Worm (Caenorhabditis elegans) whole organism, L1 larva: Measurements from ENCODE around the gene ints-6.

Source experiments
- C04F5.9 ChIP-seq: sonication (generic microtip); optimal IDR thresholded peaks from 2 replicates; lab custom pipeline; 2016; ENCODE audit warnings: missing genetic modification characterization, missing compliant biosample characterization
- C16A3.4 ChIP-seq: fragments of 150-350 bp; optimal IDR thresholded peaks from 2 replicates; lab custom pipeline; 2014; ENCODE audit warnings: missing biosample characterization, missing genetic modification characterization
- F16B12.6 ChIP-seq: fragments of 150-350 bp; optimal IDR thresholded peaks from 2 replicates; lab custom pipeline; 2014; ENCODE audit warnings: missing biosample characterization, missing genetic modification characterization
- Y116A8C.19 ChIP-seq: sonication (generic microtip); optimal IDR thresholded peaks from 2 replicates; lab custom pipeline; 2016; ENCODE audit warnings: missing compliant biosample characterization, missing genetic modification characterization, borderline replicate concordance
- blmp-1 ChIP-seq: fragments of 150-350 bp; optimal IDR thresholded peaks from 2 replicates; lab custom pipeline; 2014; ENCODE audit warnings: missing biosample characterization, missing genetic modification characterization
- ceh-63 ChIP-seq: fragments of 200-800 bp; sonication (Bioruptor generic); optimal IDR thresholded peaks from 2 replicates; lab custom pipeline; 2018; ENCODE audit warnings: mild to moderate bottlenecking, missing genetic modification characterization, missing compliant biosample characterization
- dsc-1 ChIP-seq: sonication (generic microtip); optimal IDR thresholded peaks from 2 replicates; lab custom pipeline; 2016; ENCODE audit warnings: mild to moderate bottlenecking, missing genetic modification characterization, missing compliant biosample characterization
- efl-1 ChIP-seq, 4 experiments: fragments of 150-350 bp; optimal IDR thresholded peaks in 3 of 4; peaks in 1 of 4; 1 replicate in 1 of 4; 2 replicates in 3 of 4; lab custom pipeline; 2014; ENCODE audit warnings: missing biosample characterization in 2 of 4, missing genetic modification characterization in 2 of 4, missing genetic modification reagents in 2 of 4
- efl-3 ChIP-seq: fragments of 200-800 bp; sonication (Bioruptor generic); optimal IDR thresholded peaks from 2 replicates; lab custom pipeline; 2018; ENCODE audit warnings: mild to moderate bottlenecking, missing genetic modification characterization, missing compliant biosample characterization
- egl-27 ChIP-seq, 2 experiments: fragments of 150-350 bp in 1 of 2; sonication (generic microtip); optimal IDR thresholded peaks; 3 replicates each; lab custom pipeline; 2017 to 2018; ENCODE audit warnings: missing biosample characterization in 2 of 2, missing genetic modification characterization in 2 of 2, missing genetic modification reagents in 2 of 2
- elt-2 ChIP-seq: sonication (generic microtip); optimal IDR thresholded peaks from 2 replicates; lab custom pipeline; 2016; ENCODE audit warnings: missing genetic modification characterization, mild to moderate bottlenecking, inconsistent platforms, missing compliant biosample characterization, missing genetic modification reagents
- fkh-4 ChIP-seq: sonication (generic microtip); optimal IDR thresholded peaks from 2 replicates; lab custom pipeline; 2016; ENCODE audit warnings: missing compliant biosample characterization, missing genetic modification characterization, borderline replicate concordance
- hlh-17 ChIP-seq: fragments of 200-800 bp; sonication (Bioruptor generic); optimal IDR thresholded peaks from 2 replicates; lab custom pipeline; 2018; ENCODE audit warnings: missing genetic modification characterization, mild to moderate bottlenecking, missing compliant biosample characterization, moderate library complexity, borderline replicate concordance
- isw-1 ChIP-seq: fragments of 200-800 bp; sonication (Bioruptor generic); IDR thresholded peaks from 2 replicates; pipeline ENCODE4 v1.3.6; 2022; ENCODE audit warnings: missing genetic modification characterization, missing compliant biosample characterization
- lin-13 ChIP-seq: fragments of 150-350 bp; optimal IDR thresholded peaks from 2 replicates; lab custom pipeline; 2014; ENCODE audit warnings: missing biosample characterization, missing genetic modification reagents, missing genetic modification characterization
- lin-15B ChIP-seq: fragments of 150-350 bp; sonication (generic microtip); optimal IDR thresholded peaks from 3 replicates; lab custom pipeline; 2014; ENCODE audit warnings: missing biosample characterization, missing genetic modification characterization
- lin-35 ChIP-seq, 2 experiments: fragments of 150-350 bp; optimal IDR thresholded peaks; 2 replicates each; lab custom pipeline; 2014; ENCODE audit warnings: missing biosample characterization in 2 of 2, missing genetic modification characterization in 2 of 2, missing genetic modification reagents in 2 of 2
- lsy-2 ChIP-seq, 2 experiments: fragments of 150-350 bp; optimal IDR thresholded peaks; 2 replicates each; lab custom pipeline; 2014; ENCODE audit warnings: missing biosample characterization in 2 of 2, missing genetic modification characterization in 2 of 2
- mef-2 ChIP-seq: fragments of 150-350 bp; optimal IDR thresholded peaks from 2 replicates; lab custom pipeline; 2014; ENCODE audit warnings: missing biosample characterization, missing genetic modification characterization
- mep-1 ChIP-seq: fragments of 150-350 bp; optimal IDR thresholded peaks from 2 replicates; lab custom pipeline; 2014; ENCODE audit warnings: missing biosample characterization, missing genetic modification characterization
- nhr-12 ChIP-seq: sonication (generic microtip); optimal IDR thresholded peaks from 2 replicates; lab custom pipeline; 2017; ENCODE audit warnings: missing biosample characterization, missing genetic modification characterization
- nhr-71 ChIP-seq: sonication (generic microtip); optimal IDR thresholded peaks from 2 replicates; lab custom pipeline; 2016; ENCODE audit warnings: mild to moderate bottlenecking, missing genetic modification characterization, moderate library complexity, missing compliant biosample characterization
- nhr-85 ChIP-seq: sonication (generic microtip); peaks from one replicate; lab custom pipeline; 2016; ENCODE audit warnings: missing genetic modification characterization, inconsistent platforms, missing compliant biosample characterization
- pqm-1 ChIP-seq: sonication (generic microtip); optimal IDR thresholded peaks from 3 replicates; lab custom pipeline; 2017; ENCODE audit warnings: missing biosample characterization, missing genetic modification characterization
- sox-4 ChIP-seq: sonication (generic microtip); optimal IDR thresholded peaks from 2 replicates; lab custom pipeline; 2016; ENCODE audit warnings: missing genetic modification characterization, missing compliant biosample characterization
- sptf-1 ChIP-seq: fragments of 150-350 bp; optimal IDR thresholded peaks from 2 replicates; lab custom pipeline; 2014; ENCODE audit warnings: missing biosample characterization, missing genetic modification characterization
- tlp-1 ChIP-seq: fragments of 150-350 bp; optimal IDR thresholded peaks from 2 replicates; lab custom pipeline; 2014; ENCODE audit warnings: missing biosample characterization, missing genetic modification characterization
- unc-130 ChIP-seq: fragments of 150-350 bp; optimal IDR thresholded peaks from 2 replicates; lab custom pipeline; 2017; ENCODE audit warnings: missing biosample characterization, missing genetic modification characterization, inconsistent platforms
- unc-30 ChIP-seq: sonication (generic microtip); optimal IDR thresholded peaks from 2 replicates; lab custom pipeline; 2017; ENCODE audit warnings: missing biosample characterization, missing genetic modification characterization
- unc-62 ChIP-seq: fragments of 150-350 bp; optimal IDR thresholded peaks from 2 replicates; lab custom pipeline; 2014; ENCODE audit warnings: missing biosample characterization, missing genetic modification reagents, missing genetic modification characterization

ints-6 gene

DNA sequence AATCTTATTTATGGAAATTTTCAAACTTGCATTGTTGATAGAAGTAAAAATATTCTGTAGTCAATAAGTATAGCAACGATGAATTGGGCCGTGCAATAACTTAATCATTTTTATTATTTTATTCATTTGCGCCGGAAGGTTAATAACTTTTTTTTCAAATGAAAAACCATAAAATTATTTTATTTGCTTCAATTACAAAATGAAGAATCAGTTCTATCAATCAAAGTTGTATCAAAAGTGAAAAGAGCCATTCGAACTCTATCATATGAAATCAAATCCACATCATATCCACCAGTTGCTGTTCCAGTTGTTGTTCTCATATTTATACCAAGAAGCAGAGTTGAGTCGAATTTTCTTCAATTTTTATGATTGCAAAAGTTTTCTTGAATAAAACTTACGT, 43.0 kb upstream of the ints-6 start, which contains the start of gene cyp-33E1:
Gene cyp-33E1, minus strand, starts transcription at position 101 of the 400 bp plus-strand sequence.
- TF ChIP-seq Y116A8C.19 (tag; lab: Kevin White, UChicago) (no peak), efl-1 (optimal IDR thresholded peaks at IDR 0.05; lab: Kevin White, UChicago) (no peak), efl-1 (GFP tag; optimal IDR thresholded peaks at IDR 0.05 in 1 of 2; lab: Kevin White, UChicago) (peak in 1 of 2 experiments; percentile 48), unc-30 (tag; lab: Kevin White, UChicago) (no peak)

ce11 chrIV:8650696-8651095, 40.8 kb upstream of the ints-6 start, which contains the start of gene C49C8.2:
Gene C49C8.2 (plus strand): TSS chrIV:8651088.
- TF ChIP-seq efl-1 (optimal IDR thresholded peaks at IDR 0.05; lab: Kevin White, UChicago) (peak in 1 of 2 experiments; percentile 29), efl-1 (GFP tag; optimal IDR thresholded peaks at IDR 0.05 in 1 of 2; lab: Kevin White, UChicago) (no peak), lsy-2 (tag; optimal IDR thresholded peaks at IDR 0.05; lab: Kevin White, UChicago) (peak in 1 of 2 experiments; percentile 30), mep-1 (tag; lab: Kevin White, UChicago) (peak; percentile 19), sptf-1 (tag; lab: Kevin White, UChicago) (no peak), pqm-1 (tag; lab: Kevin White, UChicago) (no peak), dsc-1 (peak; percentile 45), lin-35 (GFP tag; optimal IDR thresholded peaks at IDR 0.05; lab: Kevin White, UChicago) (peak in 1 of 2 experiments; percentile 48), nhr-85 (peak; percentile 20), blmp-1 (peak; percentile 19), ceh-63 (GFP tag; lab: Kevin White, UChicago) (no peak)

DNA sequence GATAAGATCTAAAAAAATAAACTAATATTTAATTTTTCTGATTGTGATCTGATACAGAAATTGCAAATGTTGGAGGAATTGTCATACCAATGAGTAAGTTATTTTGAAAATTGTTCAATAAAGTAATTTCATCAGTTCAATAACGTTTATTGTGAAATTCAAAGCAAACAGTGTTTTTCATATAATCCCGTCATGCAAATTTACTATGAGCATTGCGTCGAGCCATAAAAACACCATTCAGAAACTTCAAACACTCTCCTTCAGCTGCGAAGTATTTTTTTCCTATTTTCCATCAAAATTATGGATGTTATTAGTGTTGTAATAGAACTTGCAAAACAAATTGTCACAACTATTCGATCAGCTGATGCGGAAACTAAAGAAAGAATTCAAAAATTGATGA, 39.7 kb upstream of the ints-6 start, which contains the start of gene C49C8.8:
Gene C49C8.8, plus strand, starts transcription at position 301 of the 400 bp plus-strand sequence.
- no peak for TF ChIP-seq Y116A8C.19 (tag; lab: Kevin White, UChicago)
- no peak for TF ChIP-seq egl-27 (tag; optimal IDR thresholded peaks at IDR 0.05; lab: Kevin White, UChicago)
- TF ChIP-seq fkh-4 (tag; lab: Kevin White, UChicago), result no peak
- TF ChIP-seq sox-4 (tag; lab: Kevin White, UChicago), result no peak
- no peak for TF ChIP-seq lin-13 (GFP tag; lab: Kevin White, UChicago)
- TF ChIP-seq hlh-17 (GFP tag; lab: Kevin White, UChicago), result no peak
- TF ChIP-seq, all 84 proteins: peak for 0

DNA sequence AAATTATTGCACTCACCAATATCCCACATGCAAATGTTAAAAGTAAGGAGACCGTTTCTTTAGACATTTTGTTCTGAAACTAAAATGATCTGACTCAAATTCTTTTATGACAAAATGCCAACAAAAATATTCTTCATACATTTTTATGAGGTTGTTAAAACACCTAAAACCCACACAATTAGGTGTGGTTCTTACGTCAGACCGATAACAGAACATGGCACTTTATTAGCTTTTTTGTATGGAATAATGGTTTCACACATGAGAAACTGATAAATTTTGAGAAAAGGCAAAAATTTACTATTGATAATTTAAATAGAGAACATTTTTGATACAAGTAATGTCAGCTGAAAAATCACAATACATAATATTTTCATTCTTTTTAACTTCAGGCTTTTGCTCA, 38.0 kb upstream of the ints-6 start, which contains the start of gene C49C8.5:
Gene C49C8.5, minus strand, starts transcription at position 73 of the 400 bp plus-strand sequence.
- TF ChIP-seq mep-1 (tag; lab: Kevin White, UChicago) (no peak), elt-2 (tag; lab: Kevin White, UChicago) (peak; percentile 11)

- TF ChIP-seq lin-15B, result no peak
- TF ChIP-seq, all 84 proteins: peak for 0
Observed at ce11 chrIV:8654115-8654628, 37.4 kb upstream of the ints-6 start, which contains the start of gene C49C8.1. Gene C49C8.1 (plus strand): TSS chrIV:8654578.

DNA sequence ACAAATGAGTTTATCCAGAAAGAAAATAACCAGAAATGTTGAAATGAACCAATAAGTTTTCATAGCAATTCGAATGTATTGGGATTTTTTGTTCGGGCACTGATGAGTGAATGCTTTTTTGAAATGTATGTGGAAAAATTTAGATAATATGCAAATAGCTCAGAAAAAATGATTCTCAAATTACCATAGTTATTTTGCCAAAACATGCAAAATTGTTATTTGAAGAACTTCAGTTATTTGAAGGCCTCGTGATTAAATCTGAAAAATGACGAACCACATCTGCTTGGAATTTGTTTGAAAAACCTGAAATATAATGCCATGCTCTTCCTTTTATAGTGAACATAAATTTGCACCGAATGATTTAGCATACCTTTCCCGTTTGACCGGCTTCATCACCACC, 33.4 kb upstream of the ints-6 start, which contains the start of gene C49C8.6:
Gene C49C8.6, minus strand, starts transcription at position 101 of the 400 bp plus-strand sequence.
- no peak for TF ChIP-seq C04F5.9 (tag; lab: Kevin White, UChicago)
- TF ChIP-seq C16A3.4 (tag; lab: Kevin White, UChicago), result no peak
- TF ChIP-seq lsy-2 (tag; optimal IDR thresholded peaks at IDR 0.05; lab: Kevin White, UChicago), result no peak
- no peak for TF ChIP-seq dsc-1
- no peak for TF ChIP-seq unc-130 (tag; lab: Kevin White, UChicago)
- no peak for TF ChIP-seq nhr-12
- no peak for TF ChIP-seq efl-3 (GFP tag; lab: Kevin White, UChicago)
- no peak for TF ChIP-seq unc-62 (GFP tag; lab: Kevin White, UChicago)
- no peak for TF ChIP-seq tlp-1 (tag; lab: Kevin White, UChicago)
- no peak for TF ChIP-seq egl-27 (tag; optimal IDR thresholded peaks at IDR 0.05; lab: Kevin White, UChicago)
- TF ChIP-seq mef-2 (tag; lab: Kevin White, UChicago), result no peak
- TF ChIP-seq F16B12.6 (tag; lab: Kevin White, UChicago), result no peak
- TF ChIP-seq sptf-1 (tag; lab: Kevin White, UChicago), result no peak
- no peak for TF ChIP-seq sox-4 (tag; lab: Kevin White, UChicago)
- no peak for TF ChIP-seq fkh-4 (tag; lab: Kevin White, UChicago)
- no peak for TF ChIP-seq nhr-71 (tag; lab: Kevin White, UChicago)
- TF ChIP-seq isw-1 (GFP tag; lab: Robert Waterston, UW), result no peak
- TF ChIP-seq elt-2 (tag; lab: Kevin White, UChicago), result no peak
